Worm (Caenorhabditis elegans): ENCODE results near the gene F21A3.11.

- TF ChIP-seq ztf-29 (GFP tag; IDR thresholded peaks at IDR 0.05) (no peak), flt-1 (GFP tag; IDR thresholded peaks at IDR 0.05) (no peak), T22C8.4 (GFP tag; IDR thresholded peaks at IDR 0.05) (no peak), ztf-23 (GFP tag; IDR thresholded peaks at IDR 0.05) (no peak), klf-2 (GFP tag; conservative IDR thresholded peaks at IDR 0.05) (no peak), ref-1 (GFP tag; conservative IDR thresholded peaks at IDR 0.05) (no peak), tab-1 (GFP tag; IDR thresholded peaks at IDR 0.05) (no peak), cog-1 (tag; optimal IDR thresholded peaks at IDR 0.05) (no peak), med-1 (GFP tag; optimal IDR thresholded peaks at IDR 0.05; ENCODE audit: insufficient read depth) (no peak)
Measured at ce11 chrV:15533864-15534263, 852 bp upstream of the F21A3.11 start, which contains the start of gene F21A3.2.

All from whole organism, midembryonic.